Fruit fly (Drosophila melanogaster): Measurements from ENCODE around the gene CG13856.

CG13856 gene

DNA sequence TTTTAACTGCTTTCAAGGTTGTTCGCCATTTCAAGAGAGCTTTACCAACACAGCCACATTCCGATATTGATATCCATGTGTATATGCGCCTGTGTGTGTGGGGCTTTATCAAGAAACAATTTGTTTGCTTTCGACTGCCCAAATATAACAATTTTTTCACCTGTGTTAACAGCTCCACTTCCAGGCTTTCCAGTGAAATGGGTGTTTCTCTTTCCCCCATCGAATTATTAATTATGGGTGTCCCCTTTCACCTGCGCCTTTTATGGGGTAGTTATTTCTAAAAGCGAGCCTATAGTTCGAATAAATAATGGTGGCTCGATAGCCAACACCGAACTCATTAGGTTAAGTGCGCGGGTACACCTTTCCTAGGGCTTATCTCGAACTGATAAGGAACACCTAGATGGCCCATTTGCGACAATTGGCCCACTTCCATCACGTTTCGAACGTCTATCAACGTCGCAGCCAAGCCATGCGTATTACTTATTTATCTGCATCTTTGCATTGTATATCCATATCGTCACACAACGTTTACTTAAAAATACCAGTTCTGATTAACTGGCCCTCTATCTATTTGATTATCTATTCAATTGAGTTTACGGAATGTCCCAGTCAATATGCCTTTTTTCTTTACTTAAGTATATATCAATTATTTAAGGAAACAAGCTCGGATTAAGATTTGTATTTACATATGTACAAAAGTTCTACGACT, 9.6 kb downstream of the CG13856 start (continued):
- peak; percentile 50 for TF ChIP-seq lab (GFP tag; optimal IDR thresholded peaks at IDR 0.05)
- no peak for TF ChIP-seq CG2129 (GFP tag; IDR thresholded peaks at IDR 0.05; ENCODE audit: partially characterized antibody)
- no peak for TF ChIP-seq gt (GFP tag; IDR thresholded peaks at IDR 0.05)
- no peak for TF ChIP-seq wdn (GFP tag; IDR thresholded peaks at IDR 0.05)
- TF ChIP-seq pfk (GFP tag; optimal IDR thresholded peaks at IDR 0.05) = peak; percentile 88
- TF ChIP-seq CG15479 (GFP tag; optimal IDR thresholded peaks at IDR 0.05) = peak; percentile 15
- TF ChIP-seq CG34376 (GFP tag; optimal IDR thresholded peaks at IDR 0.05) = peak; percentile 53
- no peak for TF ChIP-seq grau (tag; optimal IDR thresholded peaks at IDR 0.05)
- TF ChIP-seq Hand (GFP tag; optimal IDR thresholded peaks at IDR 0.05) = no peak
- no peak for TF ChIP-seq trem (tag; optimal IDR thresholded peaks at IDR 0.05)
- peak; percentile 11; the same call in 1 of the 2 replicates for TF ChIP-seq Adf1 (GFP tag; IDR thresholded peaks at IDR 0.05)
- peak in 1 of 2 experiments; percentile 32 for TF ChIP-seq Hr78 (GFP tag; optimal IDR thresholded peaks at IDR 0.05)
- TF ChIP-seq fd64A (GFP tag; optimal IDR thresholded peaks at IDR 0.05) = peak; percentile 9
- no peak for TF ChIP-seq tio (GFP tag; optimal IDR thresholded peaks at IDR 0.05)
- no peak for TF ChIP-seq CG11696 (GFP tag; IDR thresholded peaks at IDR 0.05)
- TF ChIP-seq Atf6 (GFP tag; IDR thresholded peaks at IDR 0.05) = 0 out of 2 replicates have a peak, but pooled peaks have one; percentile 8
- peak; percentile 19; the same call in 1 of the 2 replicates for TF ChIP-seq CG9932 (GFP tag; IDR thresholded peaks at IDR 0.05)
- TF ChIP-seq danr (GFP tag; IDR thresholded peaks at IDR 0.05) = no peak
- TF ChIP-seq chinmo (GFP tag; IDR thresholded peaks at IDR 0.05; ENCODE audit: partially characterized antibody) = peak; percentile 52; the same call in 1 of the 4 replicates
- TF ChIP-seq CG3281 (GFP tag; optimal IDR thresholded peaks at IDR 0.05) = peak; percentile 31
- peak; percentile 87 for TF ChIP-seq ftz-f1 (GFP tag; optimal IDR thresholded peaks at IDR 0.05)
- peak; percentile 6 for TF ChIP-seq PHDP (tag; optimal IDR thresholded peaks at IDR 0.05)
- peak; percentile 58 for TF ChIP-seq grn (GFP tag; optimal IDR thresholded peaks at IDR 0.05)
- TF ChIP-seq CG7357 (GFP tag; IDR thresholded peaks at IDR 0.05) = no peak
- peak; percentile 45 for TF ChIP-seq CG10543 (GFP tag; optimal IDR thresholded peaks at IDR 0.05)
- TF ChIP-seq CG12769 (tag; optimal IDR thresholded peaks at IDR 0.05) = peak; percentile 18
- TF ChIP-seq Ada2b (GFP tag; IDR thresholded peaks at IDR 0.05) = no peak
- no peak for TF ChIP-seq CG4328 (GFP tag; optimal IDR thresholded peaks at IDR 0.05)
- no peak; the same call in 1 of the 2 replicates for TF ChIP-seq sob (GFP tag; IDR thresholded peaks at IDR 0.05)
- peak; percentile 1 for TF ChIP-seq CG4854 (GFP tag; optimal IDR thresholded peaks at IDR 0.05)

- peak; percentile 48 for TF ChIP-seq phol (tag; optimal IDR thresholded peaks at IDR 0.05)
- 0 out of 3 replicates have a peak, but pooled peaks have one; percentile 28 for TF ChIP-seq Dbx (GFP tag; IDR thresholded peaks at IDR 0.05)
- no peak for TF ChIP-seq Aef1 (GFP tag; IDR thresholded peaks at IDR 0.05)
- TF ChIP-seq slbo (GFP tag; IDR thresholded peaks at IDR 0.05) = peak; percentile 54
- TF ChIP-seq CG13775 (GFP tag; optimal IDR thresholded peaks at IDR 0.05) = no peak
- no peak for TF ChIP-seq CG18764 (GFP tag; optimal IDR thresholded peaks at IDR 0.05)
- TF ChIP-seq gcm (GFP tag; optimal IDR thresholded peaks at IDR 0.05) = peak; percentile 19
- TF ChIP-seq E2f1 (GFP tag; IDR thresholded peaks at IDR 0.05) = no peak
- no peak for TF ChIP-seq CG18599 (GFP tag; optimal IDR thresholded peaks at IDR 0.05)
- TF ChIP-seq CG34376 (GFP tag; optimal IDR thresholded peaks at IDR 0.05) = peak; percentile 17
- peak; percentile 15 for TF ChIP-seq CG13624 (GFP tag; optimal IDR thresholded peaks at IDR 0.05)
- no peak for TF ChIP-seq Rfx (GFP tag; IDR thresholded peaks at IDR 0.05)
- TF ChIP-seq CG15601 (tag; optimal IDR thresholded peaks at IDR 0.05) = peak; percentile 25
- TF ChIP-seq chinmo (GFP tag; IDR thresholded peaks at IDR 0.05; ENCODE audit: partially characterized antibody) = 0 out of 4 replicates have a peak, but pooled peaks have one; percentile 75
- no peak for TF ChIP-seq Hr39 (optimal IDR thresholded peaks at IDR 0.05)
- peak; percentile 64 for TF ChIP-seq CG5180 (GFP tag; optimal IDR thresholded peaks at IDR 0.05)
- TF ChIP-seq Tbp (GFP tag; optimal IDR thresholded peaks at IDR 0.05) = peak; percentile 40
- TF ChIP-seq pzg (GFP tag; optimal IDR thresholded peaks at IDR 0.05) = peak; percentile 96
- TF ChIP-seq CG1792 (GFP tag; optimal IDR thresholded peaks at IDR 0.05) = no peak
- TF ChIP-seq CG10267 (tag; optimal IDR thresholded peaks at IDR 0.05) = peak; percentile 62
- peak; percentile 41; the same call in 1 of the 3 replicates for TF ChIP-seq Doc3 (GFP tag; IDR thresholded peaks at IDR 0.05; ENCODE audit: partially characterized antibody)
- peak; percentile 31 for TF ChIP-seq Dp (GFP tag; optimal IDR thresholded peaks at IDR 0.05)
These were observed 18.5 kb downstream of the CG13856 start, which contains the start of the genes Nop56 and mats for dm6 chr3R:22420911-22421310. Gene Nop56 (minus strand): TSS chr3R:22421068. Gene mats (plus strand): TSS chr3R:22421161.
